Worm (Caenorhabditis elegans) whole organism, L3 larva: ENCODE results near the gene ZK1240.9.
"Not testable (repeated sequence)": the region's sequence is repeated elsewhere in the genome, so short reads cannot be mapped to it uniquely, and the experiment has no call there.

Source experiments
- aly-2 ChIP-seq: fragments of 150-350 bp; optimal IDR thresholded peaks from 2 replicates; lab custom pipeline; 2014; ENCODE audit warnings: missing biosample characterization, missing genetic modification characterization
- ceh-82 ChIP-seq: fragments of 150-350 bp; optimal IDR thresholded peaks from 2 replicates; lab custom pipeline; 2014; ENCODE audit warnings: missing biosample characterization, missing genetic modification characterization
- elt-1 ChIP-seq: fragments of 150-350 bp; optimal IDR thresholded peaks from 2 replicates; lab custom pipeline; 2014; ENCODE audit warnings: missing biosample characterization, missing genetic modification characterization
- lin-39 ChIP-seq: fragments of 150-350 bp; optimal IDR thresholded peaks from 2 replicates; lab custom pipeline; 2018; ENCODE audit warnings: missing biosample characterization, missing genetic modification reagents, missing genetic modification characterization
- nhr-12 ChIP-seq: fragments of 150-350 bp; optimal IDR thresholded peaks from 2 replicates; lab custom pipeline; 2014; ENCODE audit warnings: missing biosample characterization, missing genetic modification characterization
- nhr-237 ChIP-seq: fragments of 150-350 bp; optimal IDR thresholded peaks from 2 replicates; lab custom pipeline; 2014; ENCODE audit warnings: missing biosample characterization, missing genetic modification characterization
- pha-4 ChIP-seq: fragments of 150-350 bp; optimal IDR thresholded peaks from 2 replicates; lab custom pipeline; 2014; ENCODE audit warnings: missing biosample characterization, missing genetic modification reagents, missing genetic modification characterization
- pqm-1 ChIP-seq: fragments of 150-350 bp; optimal IDR thresholded peaks from 2 replicates; lab custom pipeline; 2017; ENCODE audit warnings: missing biosample characterization, missing genetic modification characterization, inconsistent platforms
- sea-2 ChIP-seq: fragments of 150-350 bp; sonication (generic microtip); optimal IDR thresholded peaks from 4 replicates; lab custom pipeline; 2014; ENCODE audit warnings: missing biosample characterization, missing genetic modification reagents, missing genetic modification characterization
- snpc-4 ChIP-seq: fragments of 150-350 bp; optimal IDR thresholded peaks from 2 replicates; lab custom pipeline; 2014; ENCODE audit warnings: missing biosample characterization, missing genetic modification characterization
- unc-39 ChIP-seq: sonication (generic microtip); optimal IDR thresholded peaks from 4 replicates; lab custom pipeline; 2017; ENCODE audit warnings: missing biosample characterization, missing genetic modification characterization
- zag-1 ChIP-seq: fragments of 150-350 bp; optimal IDR thresholded peaks from 2 replicates; lab custom pipeline; 2014; ENCODE audit warnings: missing biosample characterization, missing genetic modification characterization

DNA sequence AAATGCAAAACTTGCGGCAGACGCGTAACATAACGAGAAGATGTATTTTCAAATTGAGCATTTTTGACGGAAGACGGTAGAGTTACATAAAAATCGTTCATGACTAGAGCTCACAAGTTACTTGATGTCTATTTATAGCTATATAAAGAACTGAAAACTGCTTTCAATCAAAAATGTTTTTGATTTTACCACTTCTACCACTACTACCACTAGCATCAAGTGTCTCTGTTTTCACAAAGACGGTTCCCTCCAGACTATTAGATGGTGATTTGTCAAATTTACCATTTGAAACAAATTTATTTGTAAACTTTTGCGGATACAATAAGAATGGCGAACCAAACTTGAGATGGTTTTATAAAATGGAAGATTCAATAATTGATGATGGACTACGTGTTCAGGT lies 35.4 kb upstream of the ZK1240.9 start, which contains the start of gene K09F6.9:
- not testable (repeated sequence) for TF ChIP-seq aly-2 (tag; lab: Kevin White, UChicago); ceh-82; zag-1 (tag; lab: Kevin White, UChicago); nhr-12 (tag; lab: Kevin White, UChicago); snpc-4 (tag; lab: Kevin White, UChicago); unc-39; nhr-237 (tag; lab: Kevin White, UChicago); lin-39 (tag; lab: Kevin White, UChicago); elt-1 (tag; lab: Kevin White, UChicago); pqm-1 (tag; lab: Kevin White, UChicago); sea-2 (GFP tag; lab: Kevin White, UChicago); pha-4 (tag; lab: Kevin White, UChicago)
